Fruit fly (Drosophila melanogaster) whole organism, embryonic: ENCODE measurements around the gene Acyp.

Source experiments
- Adf1 ChIP-seq: fragments of 200-800 bp; sonication (Bioruptor generic); IDR thresholded peaks from 2 replicates; pipeline ENCODE4 v1.3.6; 2022; ENCODE audit warnings: missing biosample characterization, missing genetic modification characterization
- CG10366 ChIP-seq: fragments of 200-800 bp; sonication (Bioruptor generic); IDR thresholded peaks from 2 replicates; pipeline ENCODE4 v1.3.6; 2022; ENCODE audit warnings: missing biosample characterization, missing genetic modification characterization
- CG11398 ChIP-seq: fragments of 200-800 bp; sonication (Bioruptor generic); optimal IDR thresholded peaks from 2 replicates; lab custom pipeline; 2016; ENCODE audit warnings: missing biosample characterization, missing genetic modification characterization
- CG12391 ChIP-seq: fragments of 200-800 bp; sonication (Bioruptor generic); optimal IDR thresholded peaks from 3 replicates; lab custom pipeline; 2018; ENCODE audit warnings: missing biosample characterization, mild to moderate bottlenecking, missing genetic modification characterization, moderate library complexity
- CG12659 ChIP-seq: fragments of 200-800 bp; sonication (Bioruptor generic); optimal IDR thresholded peaks from 3 replicates; lab custom pipeline; 2017; ENCODE audit warnings: mild to moderate bottlenecking, missing biosample characterization, missing genetic modification reagents, missing genetic modification characterization
- CG13894 ChIP-seq: fragments of 200-800 bp; sonication (Bioruptor generic); optimal IDR thresholded peaks from 3 replicates; lab custom pipeline; 2018; ENCODE audit warnings: missing biosample characterization, mild to moderate bottlenecking, missing genetic modification characterization, moderate library complexity
- CG1529 ChIP-seq: fragments of 200-800 bp; sonication (Bioruptor generic); optimal IDR thresholded peaks from 3 replicates; lab custom pipeline; 2018; ENCODE audit warnings: missing biosample characterization, missing genetic modification characterization
- CG17612 ChIP-seq: fragments of 200-800 bp; sonication (Bioruptor generic); IDR thresholded peaks from 2 replicates; pipeline ENCODE4 v1.3.6; 2022; ENCODE audit warnings: missing biosample characterization, missing genetic modification characterization
- CG18619 ChIP-seq: fragments of 200-800 bp; sonication (Bioruptor generic); optimal IDR thresholded peaks from 3 replicates; lab custom pipeline; 2017; ENCODE audit warnings: missing biosample characterization, mild to moderate bottlenecking, missing genetic modification characterization
- CG18764 ChIP-seq: fragments of 200-800 bp; sonication (Bioruptor generic); optimal IDR thresholded peaks from 3 replicates; lab custom pipeline; 2016; ENCODE audit warnings: missing biosample characterization, missing genetic modification characterization
- CG2116 ChIP-seq: fragments of 200-800 bp; sonication (Bioruptor generic); optimal IDR thresholded peaks from 3 replicates; lab custom pipeline; 2018; ENCODE audit warnings: missing biosample characterization, mild to moderate bottlenecking, missing genetic modification characterization
- CG2712 ChIP-seq: fragments of 200-800 bp; optimal IDR thresholded peaks from 3 replicates; lab custom pipeline; 2019; ENCODE audit warnings: missing biosample characterization, mild to moderate bottlenecking, missing genetic modification characterization, moderate library complexity
- CG31224 ChIP-seq: fragments of 200-800 bp; sonication (Bioruptor generic); IDR thresholded peaks from 2 replicates; pipeline ENCODE4 v1.3.6; 2022; ENCODE audit warnings: missing biosample characterization, missing genetic modification characterization
- CG33213 ChIP-seq: fragments of 200-800 bp; sonication (Bioruptor generic); optimal IDR thresholded peaks from 3 replicates; lab custom pipeline; 2016; ENCODE audit warnings: missing biosample characterization, missing genetic modification characterization
- CG43689 ChIP-seq: fragments of 200-800 bp; sonication (Bioruptor generic); IDR thresholded peaks from 2 replicates; pipeline ENCODE4 v1.3.6; 2022; ENCODE audit warnings: missing biosample characterization, missing genetic modification characterization
- CG5180 ChIP-seq: fragments of 200-800 bp; sonication (Bioruptor generic); optimal IDR thresholded peaks from 3 replicates; lab custom pipeline; 2017; ENCODE audit warnings: missing biosample characterization, missing genetic modification characterization, mild to moderate bottlenecking, moderate library complexity, missing genetic modification reagents
- CG6175 ChIP-seq: fragments of 200-800 bp; sonication (Bioruptor generic); IDR thresholded peaks from 3 replicates; pipeline ENCODE4 v1.3.6; 2022; ENCODE audit warnings: missing biosample characterization, missing genetic modification characterization
- CG6683 ChIP-seq: fragments of 200-800 bp; sonication (Bioruptor generic); optimal IDR thresholded peaks from 2 replicates; lab custom pipeline; 2017; ENCODE audit warnings: missing biosample characterization, mild to moderate bottlenecking, missing genetic modification characterization, missing genetic modification reagents
- CG6813 ChIP-seq: fragments of 200-800 bp; sonication (Bioruptor generic); optimal IDR thresholded peaks from 2 replicates; lab custom pipeline; 2017; ENCODE audit warnings: missing biosample characterization, missing genetic modification characterization, mild to moderate bottlenecking, moderate library complexity, missing genetic modification reagents
- CG8281 ChIP-seq: fragments of 200-800 bp; sonication (Bioruptor generic); optimal IDR thresholded peaks from 2 replicates; lab custom pipeline; 2018; ENCODE audit warnings: missing biosample characterization, mild to moderate bottlenecking, missing genetic modification characterization, moderate library complexity
- CG8765 ChIP-seq: fragments of 200-800 bp; sonication (Bioruptor generic); IDR thresholded peaks from 2 replicates; pipeline ENCODE4 v1.3.6; 2022; ENCODE audit warnings: missing biosample characterization, missing genetic modification characterization
- CG8944 ChIP-seq: fragments of 200-800 bp; sonication (Bioruptor generic); optimal IDR thresholded peaks from 3 replicates; lab custom pipeline; 2016; ENCODE audit warnings: missing biosample characterization, missing genetic modification characterization
- CG9215 ChIP-seq: fragments of 200-800 bp; sonication (Bioruptor generic); IDR thresholded peaks from 2 replicates; pipeline ENCODE4 v1.3.6; 2022; ENCODE audit warnings: missing biosample characterization, missing genetic modification characterization
- CG9609 ChIP-seq: fragments of 200-800 bp; sonication (Bioruptor generic); optimal IDR thresholded peaks from 3 replicates; lab custom pipeline; 2016; ENCODE audit warnings: missing biosample characterization, missing genetic modification characterization
- ERR ChIP-seq: fragments of 200-800 bp; sonication (Bioruptor generic); optimal IDR thresholded peaks from 2 replicates; lab custom pipeline; 2016; ENCODE audit warnings: missing biosample characterization, missing genetic modification characterization
- Eip74EF ChIP-seq, 2 experiments: fragments of 200-800 bp in 1 of 2; fragments of >200 bp in 1 of 2; sonication (Bioruptor generic) in 1 of 2; optimal IDR thresholded peaks; 2 replicates each; lab custom pipeline; 2017 to 2019; ENCODE audit warnings: missing biosample characterization in 2 of 2, missing genetic modification characterization in 2 of 2, mild to moderate bottlenecking in 1 of 2, moderate library complexity in 1 of 2
- Ets97D ChIP-seq: fragments of 200-800 bp; sonication (Bioruptor generic); optimal IDR thresholded peaks from 3 replicates; lab custom pipeline; 2016; ENCODE audit warnings: missing biosample characterization, missing genetic modification characterization
- NC2α ChIP-seq: fragments of 200-800 bp; sonication (Bioruptor generic); optimal IDR thresholded peaks from 2 replicates; lab custom pipeline; 2016; ENCODE audit warnings: missing biosample characterization, missing genetic modification characterization
- Side ChIP-seq: fragments of 200-800 bp; sonication (Bioruptor generic); optimal IDR thresholded peaks from 2 replicates; lab custom pipeline; 2016; ENCODE audit warnings: missing biosample characterization, missing genetic modification characterization
- Trl ChIP-seq, 3 experiments: fragments of >200 bp in 2 of 3; fragments of 200-800 bp in 1 of 3; sonication (Bioruptor generic) in 1 of 3; optimal IDR thresholded peaks; 2 replicates in 1 of 3; 3 replicates in 2 of 3; lab custom pipeline; 2016 to 2017; ENCODE audit warnings: missing biosample characterization in 1 of 3, missing genetic modification characterization in 1 of 3
- Usf ChIP-seq: fragments of 200-800 bp; sonication (Bioruptor generic); optimal IDR thresholded peaks from 2 replicates; lab custom pipeline; 2017; ENCODE audit warnings: missing genotype, missing biosample characterization, missing genetic modification characterization
- bigmax ChIP-seq: fragments of 200-800 bp; sonication (Bioruptor generic); optimal IDR thresholded peaks from 2 replicates; lab custom pipeline; 2018; ENCODE audit warnings: missing biosample characterization, mild to moderate bottlenecking, missing genetic modification characterization
- bowl ChIP-seq: fragments of 200-800 bp; sonication (Bioruptor generic); IDR thresholded peaks from 2 replicates; pipeline ENCODE4 v1.3.6; 2022; ENCODE audit warnings: missing biosample characterization, missing genetic modification characterization
- caup ChIP-seq: fragments of 200-800 bp; sonication (Bioruptor generic); optimal IDR thresholded peaks from 3 replicates; lab custom pipeline; 2017; ENCODE audit warnings: missing biosample characterization, mild to moderate bottlenecking, missing genetic modification characterization, moderate library complexity; ENCODE audit not compliant: severe bottlenecking
- cg ChIP-seq: fragments of 200-800 bp; sonication (Bioruptor generic); optimal IDR thresholded peaks from 3 replicates; lab custom pipeline; 2019; ENCODE audit warnings: missing biosample characterization, mild to moderate bottlenecking, missing genetic modification characterization, moderate library complexity
- chinmo ChIP-seq: fragments of 200-800 bp; sonication (Bioruptor generic); IDR thresholded peaks from 4 replicates; pipeline ENCODE4 v1.3.6; 2022; ENCODE audit warnings: missing biosample characterization, missing genetic modification characterization; ENCODE audit not compliant: partially characterized antibody
- disco-r ChIP-seq: fragments of 200-800 bp; sonication (Bioruptor generic); optimal IDR thresholded peaks from 2 replicates; lab custom pipeline; 2016; ENCODE audit warnings: missing biosample characterization, missing genetic modification characterization
- eve ChIP-seq, 2 experiments: fragments of >200 bp; optimal IDR thresholded peaks; 2 replicates each; lab custom pipeline; 2017; ENCODE audit warnings: missing biosample characterization in 2 of 2, missing genetic modification characterization in 2 of 2
- fd3F ChIP-seq: fragments of 200-800 bp; sonication (Bioruptor generic); optimal IDR thresholded peaks from 2 replicates; lab custom pipeline; 2018; ENCODE audit warnings: missing biosample characterization, mild to moderate bottlenecking, missing genetic modification characterization, moderate library complexity
- gsb-n ChIP-seq: fragments of 200-800 bp; sonication (Bioruptor generic); optimal IDR thresholded peaks from 3 replicates; lab custom pipeline; 2018; ENCODE audit warnings: missing biosample characterization, mild to moderate bottlenecking, missing genetic modification characterization
- her ChIP-seq: fragments of 200-800 bp; sonication (Bioruptor generic); optimal IDR thresholded peaks from 2 replicates; lab custom pipeline; 2016; ENCODE audit warnings: missing biosample characterization, missing genetic modification characterization
- mirr ChIP-seq: fragments of 200-800 bp; sonication (Bioruptor generic); optimal IDR thresholded peaks from 3 replicates; lab custom pipeline; 2018; ENCODE audit warnings: missing biosample characterization, mild to moderate bottlenecking, missing genetic modification characterization
- mld ChIP-seq: fragments of 200-800 bp; sonication (Bioruptor generic); IDR thresholded peaks from 3 replicates; pipeline ENCODE4 v1.3.6; 2022; ENCODE audit warnings: missing biosample characterization, missing genetic modification characterization; ENCODE audit not compliant: partially characterized antibody
- org-1 ChIP-seq: fragments of 200-800 bp; sonication (Bioruptor generic); optimal IDR thresholded peaks from 2 replicates; lab custom pipeline; 2017; ENCODE audit warnings: missing biosample characterization, missing genetic modification characterization
- pnt ChIP-seq: fragments of 200-800 bp; sonication (Bioruptor generic); optimal IDR thresholded peaks from 3 replicates; lab custom pipeline; 2016; ENCODE audit warnings: missing biosample characterization, missing genetic modification characterization
- pros ChIP-seq: fragments of 200-800 bp; sonication (Bioruptor generic); optimal IDR thresholded peaks from 3 replicates; lab custom pipeline; 2019; ENCODE audit warnings: missing biosample characterization, mild to moderate bottlenecking, missing genetic modification characterization, moderate library complexity
- ranshi ChIP-seq: fragments of 200-800 bp; sonication (Bioruptor generic); IDR thresholded peaks from 2 replicates; pipeline ENCODE4 v1.3.6; 2022; ENCODE audit warnings: missing biosample characterization, missing genetic modification characterization
- seq ChIP-seq: fragments of 200-800 bp; sonication (Bioruptor generic); IDR thresholded peaks from 2 replicates; pipeline ENCODE4 v1.3.6; 2022; ENCODE audit warnings: missing biosample characterization, missing genetic modification characterization
- unpg ChIP-seq: fragments of 200-800 bp; sonication (Bioruptor generic); optimal IDR thresholded peaks from 3 replicates; lab custom pipeline; 2018; ENCODE audit warnings: missing biosample characterization, mild to moderate bottlenecking, missing genetic modification characterization, moderate library complexity

Acyp gene

dm6 chr2L:13934542-13935065 is 22.7 kb downstream of the Acyp start, which contains the start of gene Vajk2:
TSS of gene Vajk2 (minus strand) at chr2L:13934692.
- TF ChIP-seq CG1529 (GFP tag; lab: Kevin White, UChicago) (no peak), CG8765 (no peak), CG12659 (GFP tag; lab: Kevin White, UChicago) (no peak), CG6175 (GFP tag; lab: Robert Waterston, UW) (peak; percentile 58; the same call in 1 of the 3 replicates), Trl (optimal IDR thresholded peaks at IDR 0.05; lab: Kevin White, UChicago) (peak in 1 of 2 experiments; percentile 9), Trl (GFP tag; optimal IDR thresholded peaks at IDR 0.05; lab: Kevin White, UChicago) (no peak), Adf1 (peak; percentile 68), chinmo (GFP tag; lab: Robert Waterston, UW) (0 out of 4 replicates have a peak, but pooled peaks have one; percentile 61), Side (no peak), CG17612 (GFP tag; lab: Robert Waterston, UW) (0 out of 2 replicates have a peak, but pooled peaks have one; percentile 34), gsb-n (no peak), Usf (GFP tag; lab: Kevin White, UChicago) (no peak), disco-r (no peak), seq (0 out of 2 replicates have a peak, but pooled peaks have one; percentile 14), mld (no peak), CG31224 (GFP tag; lab: Robert Waterston, UW) (0 out of 2 replicates have a peak, but pooled peaks have one; percentile 13), CG12391 (tag; lab: Kevin White, UChicago) (no peak), cg (GFP tag; lab: Kevin White, UChicago) (peak; percentile 31), CG33213 (GFP tag; lab: Kevin White, UChicago) (no peak)

- TF ChIP-seq fd3F (no peak), pros (GFP tag; lab: Kevin White, UChicago) (no peak), CG11398 (GFP tag; lab: Kevin White, UChicago) (no peak), CG17612 (GFP tag; lab: Robert Waterston, UW) (no peak), ranshi (GFP tag; lab: Robert Waterston, UW) (no peak), CG6813 (GFP tag; lab: Kevin White, UChicago) (no peak), caup (GFP tag; lab: Kevin White, UChicago) (no peak), CG6683 (GFP tag; lab: Kevin White, UChicago) (no peak), her (GFP tag; lab: Kevin White, UChicago) (no peak), CG2712 (tag; lab: Kevin White, UChicago) (no peak), bowl (GFP tag; lab: Robert Waterston, UW) (no peak), CG10366 (no peak), org-1 (no peak), bigmax (GFP tag; lab: Kevin White, UChicago) (no peak), cg (GFP tag; lab: Kevin White, UChicago) (peak; percentile 67), CG8944 (no peak), NC2α (no peak), CG43689 (GFP tag; lab: Robert Waterston, UW) (no peak), unpg (GFP tag; lab: Kevin White, UChicago) (no peak), CG18619 (GFP tag; lab: Kevin White, UChicago) (no peak), CG18764 (GFP tag; lab: Kevin White, UChicago) (no peak), CG2116 (no peak), CG9609 (no peak), eve (GFP tag; optimal IDR thresholded peaks at IDR 0.05; lab: Kevin White, UChicago) (no peak), pnt (GFP tag; lab: Kevin White, UChicago) (no peak), Eip74EF (GFP tag; optimal IDR thresholded peaks at IDR 0.05; lab: Kevin White, UChicago) (peak in 1 of 2 experiments; percentile 18), mirr (no peak), CG9215 (GFP tag; lab: Robert Waterston, UW) (no peak), CG5180 (GFP tag; lab: Kevin White, UChicago) (no peak), CG13894 (tag; lab: Kevin White, UChicago) (peak; percentile 3), ERR (GFP tag; lab: Kevin White, UChicago) (no peak), CG8281 (tag; lab: Kevin White, UChicago) (no peak), Ets97D (GFP tag; lab: Kevin White, UChicago) (no peak)
Observed at dm6 chr2L:13947476-13947875, 35.6 kb downstream of the Acyp start, which contains the start of gene Vajk3. TSS of gene Vajk3 (minus strand) at chr2L:13947476.
